Worm (Caenorhabditis elegans): ENCODE data around the gene C17C3.3.

C17C3.3 gene

DNA sequence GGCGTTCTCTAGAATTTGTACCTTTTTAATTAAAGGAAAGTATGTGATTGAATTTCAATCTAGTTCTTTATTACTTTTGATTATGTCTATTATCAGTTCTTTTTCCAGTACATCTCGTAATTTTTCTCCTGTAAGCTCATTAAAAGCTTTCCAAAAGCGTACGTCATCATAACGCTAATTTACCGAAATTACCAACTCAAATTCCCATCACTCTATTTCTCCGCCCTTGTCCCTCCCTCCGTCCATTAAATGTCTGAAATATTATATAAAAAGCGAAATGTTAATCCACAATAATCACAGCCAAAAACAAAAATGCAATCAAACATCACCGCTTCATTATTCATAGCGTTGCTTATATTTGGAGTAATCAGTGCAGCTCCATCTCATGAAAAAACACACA lies 7.2 kb upstream of the C17C3.3 start, which contains the start of gene ins-12:
Gene ins-12 (plus strand): TSS at position 301 of the 400 bp plus-strand sequence.
- no peak for TF ChIP-seq ceh-8 (GFP tag; optimal IDR thresholded peaks at IDR 0.05)
- no peak for TF ChIP-seq nhr-237 (tag; optimal IDR thresholded peaks at IDR 0.05)
- TF ChIP-seq jun-1 (tag; optimal IDR thresholded peaks at IDR 0.05), result no peak
- TF ChIP-seq mep-1 (tag; optimal IDR thresholded peaks at IDR 0.05), result no peak
- TF ChIP-seq ztf-4 (tag; optimal IDR thresholded peaks at IDR 0.05), result no peak
- no peak for TF ChIP-seq ztf-11 (tag; optimal IDR thresholded peaks at IDR 0.05)
- no peak for TF ChIP-seq snu-23 (GFP tag; optimal IDR thresholded peaks at IDR 0.05)
- no peak for TF ChIP-seq Y116A8C.19 (tag; optimal IDR thresholded peaks at IDR 0.05; ENCODE audit: borderline replicate concordance)
- TF ChIP-seq aha-1 (tag; optimal IDR thresholded peaks at IDR 0.05), result no peak
- no peak for TF ChIP-seq lir-3 (tag; optimal IDR thresholded peaks at IDR 0.05; ENCODE audit: poor library complexity)
- TF ChIP-seq F16B12.6 (tag; optimal IDR thresholded peaks at IDR 0.05), result no peak
- no peak for TF ChIP-seq hlh-17 (GFP tag; optimal IDR thresholded peaks at IDR 0.05; ENCODE audit: borderline replicate concordance)
- TF ChIP-seq mdl-1 (tag; optimal IDR thresholded peaks at IDR 0.05), result no peak
- TF ChIP-seq vab-15 (tag; optimal IDR thresholded peaks at IDR 0.05), result no peak
- TF ChIP-seq C04F5.9 (tag; optimal IDR thresholded peaks at IDR 0.05), result no peak
- no peak for TF ChIP-seq lin-13 (GFP tag; optimal IDR thresholded peaks at IDR 0.05)

DNA sequence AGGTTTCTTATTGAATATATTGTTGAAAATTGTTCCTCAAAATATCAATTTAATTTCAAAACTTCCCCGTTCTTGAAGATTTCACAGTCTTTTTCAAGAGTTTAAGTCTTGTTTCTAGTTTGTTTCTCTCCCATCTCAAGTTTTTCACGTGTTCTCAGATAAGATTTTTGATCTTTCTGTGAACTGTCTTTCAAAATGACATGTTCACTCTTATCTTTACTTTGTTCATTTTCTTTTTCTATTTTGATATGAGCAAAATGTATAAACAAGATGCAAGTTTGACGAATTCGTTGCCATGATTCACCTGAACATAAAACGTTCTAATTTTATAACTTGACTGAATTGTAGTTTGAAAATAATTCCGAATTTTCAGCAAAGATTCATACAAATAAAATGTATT lies 6.7 kb upstream of the C17C3.3 start:
- no peak for TF ChIP-seq tbx-2 (tag; optimal IDR thresholded peaks at IDR 0.05)
- no peak for TF ChIP-seq alr-1 (tag; optimal IDR thresholded peaks at IDR 0.05; ENCODE audit: borderline replicate concordance)

DNA sequence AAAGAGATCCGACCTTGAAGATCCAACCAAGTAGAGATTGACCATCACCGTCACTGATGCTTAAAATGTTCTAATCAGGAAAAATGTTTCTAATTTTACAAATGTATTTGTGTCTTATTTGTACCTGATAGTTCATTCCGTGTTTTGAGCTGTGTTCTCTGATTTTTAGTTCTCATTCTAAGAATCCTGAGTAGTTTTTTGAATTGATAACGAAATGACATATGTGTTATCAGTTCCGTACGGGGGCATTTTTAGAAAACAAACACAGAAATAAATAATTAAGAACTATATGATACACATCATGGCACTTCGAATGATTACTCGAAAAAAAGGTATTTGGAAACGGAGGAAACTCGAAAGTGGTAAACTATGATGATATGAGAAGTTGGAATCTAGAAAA lies 6.0 kb upstream of the C17C3.3 start:
- TF ChIP-seq elt-2 (tag; optimal IDR thresholded peaks at IDR 0.05) (peak; percentile 66), C04F5.9 (tag; optimal IDR thresholded peaks at IDR 0.05) (no peak), efl-1 (optimal IDR thresholded peaks at IDR 0.05) (no peak), efl-1 (GFP tag; optimal IDR thresholded peaks at IDR 0.05 in 1 of 2) (peak in 1 of 2 experiments; percentile 76)

DNA sequence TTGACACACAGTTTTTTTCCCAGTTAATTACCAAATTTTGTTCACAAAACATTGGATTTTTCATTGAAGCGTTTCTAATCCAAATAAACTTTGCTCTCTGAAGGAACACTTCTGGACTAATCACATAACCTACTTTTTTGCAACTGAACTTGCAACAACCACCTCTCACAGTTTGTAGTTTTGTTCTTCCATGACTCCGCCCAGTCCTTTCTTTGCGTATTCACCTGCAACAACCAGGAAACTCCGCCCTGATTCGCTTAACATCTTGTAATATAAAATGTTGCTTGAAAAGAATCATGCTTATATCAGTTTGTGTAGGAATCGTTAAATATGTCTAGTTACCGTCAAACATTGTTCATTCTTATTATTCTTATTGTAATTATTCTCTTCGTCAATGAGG lies 5.1 kb upstream of the C17C3.3 start, which contains the start of gene ins-11:
Gene ins-11 (plus strand): TSS at position 301 of the 400 bp plus-strand sequence.
- TF ChIP-seq snpc-4 (tag; optimal IDR thresholded peaks at IDR 0.05), result no peak
- TF ChIP-seq blmp-1 (tag; optimal IDR thresholded peaks at IDR 0.05), result no peak
- no peak for TF ChIP-seq ztf-4 (tag; optimal IDR thresholded peaks at IDR 0.05)
- no peak for TF ChIP-seq skn-1 (tag; optimal IDR thresholded peaks at IDR 0.05)
- TF ChIP-seq ceh-63 (GFP tag; optimal IDR thresholded peaks at IDR 0.05), result no peak
- TF ChIP-seq nhr-90 (tag; optimal IDR thresholded peaks at IDR 0.05; ENCODE audit: poor library complexity), result no peak
- no peak for TF ChIP-seq ets-5 (GFP tag; IDR thresholded peaks at IDR 0.05)
- TF ChIP-seq lin-39 (tag; optimal IDR thresholded peaks at IDR 0.05), result no peak
- TF ChIP-seq fos-1 (tag; optimal IDR thresholded peaks at IDR 0.05), result no peak
- TF ChIP-seq aha-1 (tag; optimal IDR thresholded peaks at IDR 0.05), result no peak
- TF ChIP-seq jun-1 (tag; optimal IDR thresholded peaks at IDR 0.05), result no peak
- TF ChIP-seq egl-13 (tag; optimal IDR thresholded peaks at IDR 0.05), result no peak
- no peak for TF ChIP-seq fkh-8 (tag; optimal IDR thresholded peaks at IDR 0.05)
- TF ChIP-seq hlh-4 (tag; optimal IDR thresholded peaks at IDR 0.05), result no peak
- TF ChIP-seq unc-30 (tag; optimal IDR thresholded peaks at IDR 0.05), result no peak
- no peak for TF ChIP-seq hlh-17 (GFP tag; optimal IDR thresholded peaks at IDR 0.05; ENCODE audit: borderline replicate concordance)
- TF ChIP-seq C34B4.2 (tag; optimal IDR thresholded peaks at IDR 0.05), result no peak

DNA sequence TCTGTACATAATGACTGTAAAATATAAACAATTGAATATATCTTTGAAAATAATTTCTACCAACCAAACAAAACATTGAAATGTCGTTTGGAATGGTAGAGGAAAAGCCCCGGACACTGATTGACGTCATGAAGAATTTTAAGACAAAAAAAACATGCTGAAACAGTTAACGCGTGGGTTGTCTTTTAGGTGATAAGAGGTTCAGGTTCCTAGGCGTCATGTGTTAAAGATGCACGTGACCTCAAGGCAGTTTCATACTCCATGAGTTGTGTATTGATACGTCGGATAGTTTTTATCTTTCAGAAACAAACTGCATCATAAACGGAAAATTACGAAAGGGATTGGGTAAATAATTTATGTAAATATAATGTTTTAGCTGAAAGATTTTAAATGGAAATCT lies 4.4 kb upstream of the C17C3.3 start:
- peak; percentile 59 for TF ChIP-seq nhr-71 (tag; optimal IDR thresholded peaks at IDR 0.05)
- TF ChIP-seq mdl-1 (tag; optimal IDR thresholded peaks at IDR 0.05), result peak in 1 of 2 experiments; percentile 22
- peak in 1 of 2 experiments; percentile 57 for TF ChIP-seq lin-35 (GFP tag; optimal IDR thresholded peaks at IDR 0.05)
- no peak for TF ChIP-seq egl-27 (tag; optimal IDR thresholded peaks at IDR 0.05)
- TF ChIP-seq nhr-20 (tag; optimal IDR thresholded peaks at IDR 0.05), result peak; percentile 21
- TF ChIP-seq elt-2 (tag; optimal IDR thresholded peaks at IDR 0.05), result peak; percentile 99
